Fruit fly (Drosophila melanogaster) whole organism, embryonic: ENCODE data around the gene CG6749.

Source experiments
- Aef1 ChIP-seq: fragments of 200-800 bp; sonication (Bioruptor generic); IDR thresholded peaks from 3 replicates; pipeline ENCODE4 v1.3.6; 2022; ENCODE audit warnings: missing biosample characterization, missing genetic modification characterization
- Asciz ChIP-seq: fragments of 200-800 bp; sonication (Bioruptor generic); optimal IDR thresholded peaks from 2 replicates; lab custom pipeline; 2017; ENCODE audit warnings: missing biosample characterization, mild to moderate bottlenecking, missing genetic modification characterization, missing genetic modification reagents
- BtbVII ChIP-seq: fragments of 200-800 bp; sonication (Bioruptor generic); optimal IDR thresholded peaks from 3 replicates; lab custom pipeline; 2017; ENCODE audit warnings: missing biosample characterization, mild to moderate bottlenecking, missing genetic modification characterization
- CG12104 ChIP-seq: fragments of 200-800 bp; sonication (Bioruptor generic); optimal IDR thresholded peaks from 3 replicates; lab custom pipeline; 2016; ENCODE audit warnings: missing biosample characterization, missing genetic modification characterization
- CG12391 ChIP-seq: fragments of 200-800 bp; sonication (Bioruptor generic); optimal IDR thresholded peaks from 3 replicates; lab custom pipeline; 2018; ENCODE audit warnings: missing biosample characterization, mild to moderate bottlenecking, missing genetic modification characterization, moderate library complexity
- CG14710 ChIP-seq: fragments of 200-800 bp; sonication (Bioruptor generic); optimal IDR thresholded peaks from 3 replicates; lab custom pipeline; 2019; ENCODE audit warnings: missing biosample characterization, mild to moderate bottlenecking, missing genetic modification characterization, moderate library complexity
- CG16815 ChIP-seq: fragments of 200-800 bp; sonication (Bioruptor generic); optimal IDR thresholded peaks from 3 replicates; lab custom pipeline; 2017; ENCODE audit warnings: missing biosample characterization, mild to moderate bottlenecking, missing genetic modification characterization
- CG17361 ChIP-seq: fragments of 200-800 bp; sonication (Bioruptor generic); IDR thresholded peaks from 3 replicates; pipeline ENCODE4 v1.3.6; 2022; ENCODE audit warnings: missing biosample characterization, missing genetic modification characterization
- CG17568 ChIP-seq: fragments of 200-800 bp; sonication (Bioruptor generic); optimal IDR thresholded peaks from 2 replicates; lab custom pipeline; 2018; ENCODE audit warnings: missing biosample characterization, mild to moderate bottlenecking, missing genetic modification characterization, moderate library complexity
- CG1832 ChIP-seq: fragments of 200-800 bp; sonication (Bioruptor generic); optimal IDR thresholded peaks from 2 replicates; lab custom pipeline; 2017; ENCODE audit warnings: missing biosample characterization, mild to moderate bottlenecking, missing genetic modification characterization, inconsistent platforms
- CG18599 ChIP-seq: fragments of 200-800 bp; sonication (Bioruptor generic); optimal IDR thresholded peaks from 3 replicates; lab custom pipeline; 2017; ENCODE audit warnings: missing biosample characterization, missing genetic modification characterization, mild to moderate bottlenecking, moderate library complexity, missing genetic modification reagents
- CG3065 ChIP-seq: fragments of 200-800 bp; sonication (Bioruptor generic); optimal IDR thresholded peaks from 2 replicates; lab custom pipeline; 2016; ENCODE audit warnings: missing biosample characterization, missing genetic modification characterization
- CG32767 ChIP-seq: fragments of 200-800 bp; sonication (Bioruptor generic); IDR thresholded peaks from 2 replicates; pipeline ENCODE4 v1.3.6; 2022; ENCODE audit warnings: missing biosample characterization, missing genetic modification characterization
- CG33213 ChIP-seq: fragments of 200-800 bp; sonication (Bioruptor generic); optimal IDR thresholded peaks from 3 replicates; lab custom pipeline; 2016; ENCODE audit warnings: missing biosample characterization, missing genetic modification characterization
- CG5953 ChIP-seq: fragments of 200-800 bp; sonication (Bioruptor generic); IDR thresholded peaks from 2 replicates; pipeline ENCODE4 v1.3.6; 2022; ENCODE audit warnings: missing biosample characterization, missing genetic modification characterization
- CG6254 ChIP-seq: fragments of 200-800 bp; sonication (Bioruptor generic); optimal IDR thresholded peaks from 3 replicates; lab custom pipeline; 2017; ENCODE audit warnings: mild to moderate bottlenecking, missing biosample characterization, missing genetic modification reagents, missing genetic modification characterization
- CG7928 ChIP-seq: fragments of 200-800 bp; sonication (Bioruptor generic); optimal IDR thresholded peaks from 2 replicates; lab custom pipeline; 2017; ENCODE audit warnings: missing biosample characterization, mild to moderate bottlenecking, missing genetic modification characterization
- CG8089 ChIP-seq: fragments of 200-800 bp; sonication (Bioruptor generic); optimal IDR thresholded peaks from 3 replicates; lab custom pipeline; 2016; ENCODE audit warnings: missing biosample characterization, missing genetic modification characterization
- CG8765 ChIP-seq: fragments of 200-800 bp; sonication (Bioruptor generic); IDR thresholded peaks from 2 replicates; pipeline ENCODE4 v1.3.6; 2022; ENCODE audit warnings: missing biosample characterization, missing genetic modification characterization
- CG9932 ChIP-seq: fragments of 200-800 bp; sonication (Bioruptor generic); IDR thresholded peaks from 2 replicates; pipeline ENCODE4 v1.3.6; 2022; ENCODE audit warnings: missing biosample characterization, missing genetic modification characterization
- Dek ChIP-seq: fragments of 200-800 bp; sonication (Bioruptor generic); optimal IDR thresholded peaks from 3 replicates; lab custom pipeline; 2019; ENCODE audit warnings: missing biosample characterization, mild to moderate bottlenecking, missing genetic modification characterization, moderate library complexity
- Elba2 ChIP-seq: fragments of 200-800 bp; sonication (Bioruptor generic); optimal IDR thresholded peaks from 3 replicates; lab custom pipeline; 2016; ENCODE audit warnings: missing biosample characterization, missing genetic modification characterization
- Ets97D ChIP-seq: fragments of 200-800 bp; sonication (Bioruptor generic); optimal IDR thresholded peaks from 3 replicates; lab custom pipeline; 2016; ENCODE audit warnings: missing biosample characterization, missing genetic modification characterization
- Hand ChIP-seq: fragments of 200-800 bp; sonication (Bioruptor generic); optimal IDR thresholded peaks from 2 replicates; lab custom pipeline; 2017; ENCODE audit warnings: mild to moderate bottlenecking, missing biosample characterization, missing genetic modification reagents, missing genetic modification characterization
- Kr ChIP-seq: fragments of 200-800 bp; sonication (Bioruptor generic); optimal IDR thresholded peaks from 2 replicates; lab custom pipeline; 2017; ENCODE audit warnings: missing biosample characterization, mild to moderate bottlenecking, missing genetic modification characterization
- Myb ChIP-seq: fragments of 200-800 bp; sonication (Bioruptor generic); optimal IDR thresholded peaks from 2 replicates; lab custom pipeline; 2016; ENCODE audit warnings: missing biosample characterization, missing genetic modification characterization
- NK7.1 ChIP-seq: fragments of 200-800 bp; sonication (Bioruptor generic); optimal IDR thresholded peaks from 3 replicates; lab custom pipeline; 2016; ENCODE audit warnings: missing biosample characterization, missing genetic modification characterization
- Poxn ChIP-seq: fragments of 200-800 bp; sonication (Bioruptor generic); IDR thresholded peaks from 2 replicates; pipeline ENCODE4 v1.3.6; 2022; ENCODE audit warnings: missing biosample characterization, missing genetic modification characterization
- Sry-δ ChIP-seq: fragments of 200-800 bp; sonication (Bioruptor generic); optimal IDR thresholded peaks from 2 replicates; lab custom pipeline; 2016; ENCODE audit warnings: missing biosample characterization, missing genetic modification characterization
- Xrp1 ChIP-seq: fragments of 200-800 bp; sonication (Bioruptor generic); IDR thresholded peaks from 2 replicates; pipeline ENCODE4 v1.3.6; 2022; ENCODE audit warnings: missing biosample characterization, missing genetic modification characterization
- bigmax ChIP-seq: fragments of 200-800 bp; sonication (Bioruptor generic); optimal IDR thresholded peaks from 2 replicates; lab custom pipeline; 2018; ENCODE audit warnings: missing biosample characterization, mild to moderate bottlenecking, missing genetic modification characterization
- btn ChIP-seq: fragments of 200-800 bp; sonication (Bioruptor generic); optimal IDR thresholded peaks from 2 replicates; lab custom pipeline; 2016; ENCODE audit warnings: missing biosample characterization, missing genetic modification characterization
- dan ChIP-seq: fragments of 200-800 bp; sonication (Bioruptor generic); IDR thresholded peaks from 2 replicates; pipeline ENCODE4 v1.3.6; 2022; ENCODE audit warnings: missing biosample characterization, missing genetic modification characterization
- gsb-n ChIP-seq: fragments of 200-800 bp; sonication (Bioruptor generic); optimal IDR thresholded peaks from 3 replicates; lab custom pipeline; 2018; ENCODE audit warnings: missing biosample characterization, mild to moderate bottlenecking, missing genetic modification characterization
- jumu ChIP-seq: fragments of 200-800 bp; sonication (Bioruptor generic); optimal IDR thresholded peaks from 3 replicates; lab custom pipeline; 2016; ENCODE audit warnings: missing biosample characterization, missing genetic modification characterization
- lov ChIP-seq, 2 experiments: fragments of 200-800 bp in 1 of 2; fragments of >200 bp in 1 of 2; sonication (Bioruptor generic) in 1 of 2; IDR thresholded peaks in 1 of 2; optimal IDR thresholded peaks in 1 of 2; 2 replicates in 1 of 2; 3 replicates in 1 of 2; pipeline versions ENCODE4 v1.3.6 to Lab custom; 2017 to 2022; ENCODE audit warnings: missing biosample characterization in 1 of 2, missing genetic modification characterization in 1 of 2
- mam ChIP-seq: fragments of 200-800 bp; sonication (Bioruptor generic); optimal IDR thresholded peaks from 3 replicates; lab custom pipeline; 2016; ENCODE audit warnings: missing biosample characterization, missing genetic modification characterization
- mirr ChIP-seq: fragments of 200-800 bp; sonication (Bioruptor generic); optimal IDR thresholded peaks from 3 replicates; lab custom pipeline; 2018; ENCODE audit warnings: missing biosample characterization, mild to moderate bottlenecking, missing genetic modification characterization
- oc ChIP-seq: fragments of 200-800 bp; sonication (Bioruptor generic); optimal IDR thresholded peaks from 2 replicates; lab custom pipeline; 2018; ENCODE audit warnings: missing biosample characterization, mild to moderate bottlenecking, missing genetic modification characterization, moderate library complexity
- p53 ChIP-seq: fragments of 200-800 bp; sonication (Bioruptor generic); optimal IDR thresholded peaks from 2 replicates; lab custom pipeline; 2016; ENCODE audit warnings: missing biosample characterization, missing genetic modification characterization
- ro ChIP-seq: fragments of 200-800 bp; sonication (Bioruptor generic); IDR thresholded peaks from 2 replicates; pipeline ENCODE4 v1.3.6; 2022; ENCODE audit warnings: missing biosample characterization, missing genetic modification characterization
- sens ChIP-seq: fragments of 200-800 bp; sonication (Bioruptor generic); peaks from one replicate; lab custom pipeline; 2016; ENCODE audit warnings: missing biosample characterization, missing genetic modification characterization
- so ChIP-seq: fragments of 200-800 bp; sonication (Bioruptor generic); IDR thresholded peaks from 3 replicates; pipeline ENCODE4 v1.3.6; 2022; ENCODE audit warnings: missing biosample characterization, missing genetic modification characterization
- tap ChIP-seq: fragments of 200-800 bp; optimal IDR thresholded peaks from 3 replicates; lab custom pipeline; 2019; ENCODE audit warnings: missing biosample characterization, mild to moderate bottlenecking, missing genetic modification characterization, moderate library complexity
- tgo ChIP-seq: fragments of 200-800 bp; sonication (Bioruptor generic); IDR thresholded peaks from 3 replicates; pipeline ENCODE4 v1.3.6; 2022; ENCODE audit warnings: missing biosample characterization, missing genetic modification characterization
- toy ChIP-seq: fragments of 200-800 bp; sonication (Bioruptor generic); IDR thresholded peaks from 2 replicates; pipeline ENCODE4 v1.3.6; 2022; ENCODE audit warnings: missing biosample characterization, missing genetic modification characterization
- unpg ChIP-seq: fragments of 200-800 bp; sonication (Bioruptor generic); optimal IDR thresholded peaks from 3 replicates; lab custom pipeline; 2018; ENCODE audit warnings: missing biosample characterization, mild to moderate bottlenecking, missing genetic modification characterization, moderate library complexity
- z ChIP-seq: fragments of 200-800 bp; sonication (Bioruptor generic); IDR thresholded peaks from 3 replicates; pipeline ENCODE4 v1.3.6; 2022; ENCODE audit warnings: missing biosample characterization, missing genetic modification characterization

The CG6749 gene

DNA sequence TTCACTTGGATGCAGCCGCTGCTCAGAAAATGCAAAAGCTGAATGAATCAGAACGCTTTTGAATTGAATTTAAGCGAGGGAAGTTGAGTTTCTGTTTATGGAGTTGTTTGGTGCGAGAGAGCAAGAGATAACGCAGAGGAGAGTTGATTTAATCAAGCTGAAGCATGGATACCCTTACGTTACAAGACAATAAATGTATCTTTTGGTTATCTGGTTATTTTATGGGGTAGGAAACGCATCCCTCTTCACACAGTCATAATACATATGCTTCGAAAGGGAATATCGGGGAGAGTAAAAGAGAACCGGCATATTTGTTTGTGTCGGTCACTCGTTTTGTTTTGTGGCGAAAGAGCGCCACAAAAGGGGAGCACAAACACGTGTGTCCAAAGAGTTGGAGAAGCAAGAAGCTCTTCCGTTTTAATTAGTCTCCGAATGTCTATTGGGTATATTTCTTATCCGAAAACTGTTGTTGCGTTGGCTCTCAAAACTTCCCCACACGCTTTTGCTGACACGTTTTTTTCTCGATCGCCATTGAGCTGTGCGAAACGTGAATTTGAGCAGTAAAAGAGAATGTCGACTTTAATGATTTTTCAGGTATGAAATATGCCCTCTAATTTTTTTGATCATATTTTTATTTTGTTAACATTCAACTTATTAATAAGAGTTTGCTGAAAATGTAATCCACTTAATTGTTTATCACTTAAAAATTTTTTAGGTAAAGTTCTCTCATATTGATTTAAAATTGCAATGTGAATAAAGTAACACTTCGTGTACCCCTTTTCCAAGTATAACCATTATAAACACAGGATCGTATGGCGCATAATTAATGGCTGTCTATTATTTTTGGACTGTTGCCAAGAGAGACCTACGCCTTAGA is 36.7 kb downstream of the CG6749 start, which contains the start of gene Prps (continued):
- peak; percentile 19 for TF ChIP-seq CG16815 (GFP tag; lab: Kevin White, UChicago)
- TF ChIP-seq gsb-n: peak; percentile 41
- TF ChIP-seq Sry-δ (GFP tag; lab: Kevin White, UChicago): peak; percentile 24
- peak; percentile 39 for TF ChIP-seq bigmax
- TF ChIP-seq toy: peak; percentile 66
- TF ChIP-seq Dek: peak; percentile 68
- TF ChIP-seq BtbVII (GFP tag; lab: Kevin White, UChicago): peak; percentile 77
- no peak for TF ChIP-seq dan
- TF ChIP-seq tgo (GFP tag; lab: Robert Waterston, UW): peak; percentile 80
- peak; percentile 82 for TF ChIP-seq CG33213 (GFP tag; lab: Kevin White, UChicago)
- peak; percentile 41 for TF ChIP-seq Ets97D
- no peak for TF ChIP-seq z
- TF ChIP-seq CG1832 (GFP tag; lab: Kevin White, UChicago): no peak
- TF ChIP-seq CG9932 (GFP tag; lab: Robert Waterston, UW): peak; percentile 83
- peak; percentile 61 for TF ChIP-seq CG5953 (GFP tag; lab: Robert Waterston, UW)
- TF ChIP-seq CG6254 (GFP tag; lab: Kevin White, UChicago): peak; percentile 62
- TF ChIP-seq mirr: peak; percentile 83
- peak; percentile 66 for TF ChIP-seq CG12391 (tag; lab: Kevin White, UChicago)
- peak; percentile 58 for TF ChIP-seq Myb (GFP tag; lab: Kevin White, UChicago)
- no peak for TF ChIP-seq oc (tag; lab: Kevin White, UChicago)
- no peak for TF ChIP-seq CG7928 (GFP tag; lab: Kevin White, UChicago)
- TF ChIP-seq p53 (GFP tag; lab: Kevin White, UChicago): peak; percentile 61
- peak; percentile 82 for TF ChIP-seq Hand (GFP tag; lab: Kevin White, UChicago)
- peak; percentile 67 for TF ChIP-seq NK7.1 (GFP tag; lab: Kevin White, UChicago)
- TF ChIP-seq CG3065 (GFP tag; lab: Kevin White, UChicago): peak; percentile 3
- TF ChIP-seq mam (GFP tag; lab: Kevin White, UChicago): peak; percentile 88
- TF ChIP-seq CG14710 (tag; lab: Kevin White, UChicago): peak; percentile 34
- TF ChIP-seq CG8765 (GFP tag; lab: Robert Waterston, UW): peak; percentile 58; the same call in 1 of the 2 replicates
- peak; percentile 67 for TF ChIP-seq CG12104 (GFP tag; lab: Kevin White, UChicago)
- TF ChIP-seq so (GFP tag; lab: Robert Waterston, UW): peak; percentile 81
- TF ChIP-seq unpg (GFP tag; lab: Kevin White, UChicago): peak; percentile 80
- TF ChIP-seq Asciz: peak; percentile 59
- peak; percentile 82 for TF ChIP-seq jumu (GFP tag; lab: Kevin White, UChicago)
- TF ChIP-seq CG8089 (GFP tag; lab: Kevin White, UChicago): peak; percentile 59
- peak; percentile 89 for TF ChIP-seq CG18599
- TF ChIP-seq Xrp1: peak; percentile 84
- peak; percentile 37; the same call in 1 of the 3 replicates for TF ChIP-seq CG17361 (GFP tag; lab: Robert Waterston, UW)
- no peak for TF ChIP-seq Kr
- TF ChIP-seq CG17568 (GFP tag; lab: Kevin White, UChicago): peak; percentile 78
- peak; percentile 68; the same call in 2 of the 3 replicates for TF ChIP-seq Aef1 (GFP tag; lab: Robert Waterston, UW)
- TF ChIP-seq Elba2 (GFP tag; lab: Kevin White, UChicago): no peak
- TF ChIP-seq ro (GFP tag; lab: Robert Waterston, UW): peak; percentile 50; the same call in 1 of the 2 replicates
- peak; percentile 96 for TF ChIP-seq sens (GFP tag; lab: Kevin White, UChicago)
- TF ChIP-seq lov (optimal IDR thresholded peaks at IDR 0.05; lab: Kevin White, UChicago): no peak
- TF ChIP-seq lov (GFP tag; IDR thresholded peaks at IDR 0.05; lab: Robert Waterston, UW): peak; percentile 78; the same call in 2 of the 3 replicates
- peak; percentile 76 for TF ChIP-seq tap (tag; lab: Kevin White, UChicago)
- no peak for TF ChIP-seq Poxn (GFP tag; lab: Robert Waterston, UW)
- peak; percentile 65 for TF ChIP-seq btn (GFP tag; lab: Kevin White, UChicago)
- TF ChIP-seq CG32767 (GFP tag; lab: Robert Waterston, UW): 0 out of 2 replicates have a peak, but pooled peaks have one; percentile 39
